Fruit fly (Drosophila melanogaster): ENCODE results near the gene Eip63F-1.

Eip63F-1 gene

DNA sequence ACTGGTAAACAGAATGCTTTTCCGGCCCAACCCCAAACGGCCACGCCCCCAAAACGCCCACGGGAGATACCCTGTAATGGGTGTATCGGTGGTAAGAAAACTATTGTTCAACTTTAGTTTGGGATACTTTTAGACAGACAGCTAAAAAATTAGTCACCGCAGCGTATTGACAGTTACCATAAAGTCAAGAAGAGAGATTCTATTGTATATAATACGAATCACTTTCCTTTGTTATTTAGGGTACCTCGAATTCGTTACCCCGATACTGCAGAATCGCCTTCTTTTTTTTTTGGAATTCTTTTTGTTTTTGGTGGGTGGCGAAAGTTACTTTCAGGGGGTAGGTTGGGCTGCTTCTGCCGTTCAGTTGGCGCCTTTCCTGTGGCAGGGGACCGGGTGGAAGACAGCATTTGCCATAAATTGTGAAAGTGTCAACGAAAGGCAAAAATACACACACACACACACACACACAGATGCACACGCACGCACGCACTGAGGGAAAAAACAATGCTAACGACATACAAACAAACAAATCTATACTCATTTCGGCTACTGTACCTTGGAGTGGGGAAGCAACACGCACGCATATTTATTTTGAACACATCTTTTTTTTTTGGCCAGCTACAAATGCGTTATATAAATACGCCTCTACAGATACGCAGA lies 35.1 kb upstream of the Eip63F-1 start:
- no peak for TF ChIP-seq D1 (tag; optimal IDR thresholded peaks at IDR 0.05)
- TF ChIP-seq CG10348 (GFP tag; IDR thresholded peaks at IDR 0.05): no peak
- TF ChIP-seq CG8159 (tag; optimal IDR thresholded peaks at IDR 0.05): no peak
- no peak for TF ChIP-seq CG15710 (tag; optimal IDR thresholded peaks at IDR 0.05)
- TF ChIP-seq CG13204 (GFP tag; optimal IDR thresholded peaks at IDR 0.05): no peak
- TF ChIP-seq CG17806 (tag; optimal IDR thresholded peaks at IDR 0.05): no peak
- TF ChIP-seq fd96Ca (GFP tag; IDR thresholded peaks at IDR 0.05): no peak
- TF ChIP-seq CG4496 (GFP tag; IDR thresholded peaks at IDR 0.05): no peak
- TF ChIP-seq Ets98B (GFP tag; IDR thresholded peaks at IDR 0.05): no peak
- TF ChIP-seq CG32121 (GFP tag; IDR thresholded peaks at IDR 0.05): no peak
- no peak for TF ChIP-seq CG34367 (tag; optimal IDR thresholded peaks at IDR 0.05)

DNA sequence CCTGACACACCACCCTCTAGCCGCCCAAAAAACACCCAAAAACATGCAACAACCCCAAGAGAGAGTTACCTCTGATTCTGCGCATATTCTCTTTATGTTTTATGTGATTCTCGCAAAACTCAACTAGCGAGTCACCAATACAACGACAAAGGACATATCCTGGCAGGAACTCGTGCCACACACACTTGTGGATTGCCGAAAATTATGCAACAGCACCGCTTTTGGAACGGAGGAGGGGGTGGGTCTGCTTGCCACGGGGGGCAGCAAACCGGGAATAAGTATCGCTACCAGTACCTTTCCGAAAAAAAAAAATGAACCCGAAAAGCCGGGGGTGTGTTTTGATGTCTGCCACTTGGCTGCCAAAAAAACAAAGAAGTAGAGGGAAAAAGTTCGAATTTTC lies 29.7 kb upstream of the Eip63F-1 start:
- TF ChIP-seq CG12605 (GFP tag; IDR thresholded peaks at IDR 0.05) (peak; percentile 92), CG32121 (GFP tag; IDR thresholded peaks at IDR 0.05) (no peak), CG34367 (tag; optimal IDR thresholded peaks at IDR 0.05) (no peak)

DNA sequence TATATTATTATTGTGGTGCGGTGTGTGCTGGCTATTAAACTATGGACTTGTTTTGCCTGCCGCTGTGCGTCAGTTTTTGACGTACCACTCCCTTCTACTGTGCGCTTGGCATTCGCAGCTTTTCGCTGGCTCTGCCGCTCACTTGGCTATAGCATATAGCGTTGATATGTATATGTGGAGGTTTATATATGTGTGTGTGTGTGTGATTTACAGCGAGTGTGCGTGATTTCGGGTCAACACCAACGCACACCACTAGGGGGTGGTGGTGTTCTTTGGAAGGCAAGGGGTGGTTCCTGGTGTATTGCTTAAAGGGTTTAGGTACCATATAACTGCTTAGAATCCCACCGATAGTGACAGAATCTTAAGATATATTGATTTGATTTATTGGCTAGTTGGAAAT lies 29.3 kb upstream of the Eip63F-1 start, which contains the start of gene CG12605:
Gene CG12605, minus strand, starts transcription at position 101 of the 400 bp plus-strand sequence.
- TF ChIP-seq CG12605 (GFP tag; IDR thresholded peaks at IDR 0.05) (no peak), Snoo (tag; optimal IDR thresholded peaks at IDR 0.05) (no peak), D1 (tag; optimal IDR thresholded peaks at IDR 0.05) (no peak), CG8301 (tag; optimal IDR thresholded peaks at IDR 0.05) (no peak), CG14655 (GFP tag; optimal IDR thresholded peaks at IDR 0.05) (no peak), CG13204 (GFP tag; optimal IDR thresholded peaks at IDR 0.05) (no peak), gl (tag; optimal IDR thresholded peaks at IDR 0.05) (no peak), rn (GFP tag; IDR thresholded peaks at IDR 0.05) (no peak), CG9948 (tag; optimal IDR thresholded peaks at IDR 0.05) (no peak), EcR (GFP tag; optimal IDR thresholded peaks at IDR 0.05) (no peak), CG32121 (GFP tag; IDR thresholded peaks at IDR 0.05) (no peak), CG8159 (tag; optimal IDR thresholded peaks at IDR 0.05) (no peak), Ets98B (GFP tag; IDR thresholded peaks at IDR 0.05) (no peak), CG10348 (GFP tag; IDR thresholded peaks at IDR 0.05) (no peak)

DNA sequence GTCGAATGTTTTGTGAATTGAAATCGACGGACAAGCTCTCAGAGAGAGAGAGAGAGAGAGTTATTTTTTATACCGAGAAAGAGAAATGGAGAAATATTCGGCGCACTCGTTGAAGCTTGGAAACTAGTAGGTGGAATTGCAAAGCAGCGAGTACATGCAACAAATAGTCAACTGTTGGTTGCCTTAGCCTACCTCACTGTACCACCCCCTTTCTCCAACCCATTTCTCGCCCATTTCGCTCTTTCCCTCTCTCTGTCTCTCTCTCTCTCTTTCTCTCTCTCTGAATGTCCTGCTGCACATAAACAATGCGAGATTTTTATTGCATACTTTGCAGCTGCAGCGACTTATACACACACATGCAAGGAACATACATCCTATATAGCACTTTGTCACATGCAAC lies 28.6 kb upstream of the Eip63F-1 start:
- TF ChIP-seq CG12605 (GFP tag; IDR thresholded peaks at IDR 0.05) (peak; percentile 73; the same call in 1 of the 2 replicates), EcR (GFP tag; optimal IDR thresholded peaks at IDR 0.05) (no peak)

DNA sequence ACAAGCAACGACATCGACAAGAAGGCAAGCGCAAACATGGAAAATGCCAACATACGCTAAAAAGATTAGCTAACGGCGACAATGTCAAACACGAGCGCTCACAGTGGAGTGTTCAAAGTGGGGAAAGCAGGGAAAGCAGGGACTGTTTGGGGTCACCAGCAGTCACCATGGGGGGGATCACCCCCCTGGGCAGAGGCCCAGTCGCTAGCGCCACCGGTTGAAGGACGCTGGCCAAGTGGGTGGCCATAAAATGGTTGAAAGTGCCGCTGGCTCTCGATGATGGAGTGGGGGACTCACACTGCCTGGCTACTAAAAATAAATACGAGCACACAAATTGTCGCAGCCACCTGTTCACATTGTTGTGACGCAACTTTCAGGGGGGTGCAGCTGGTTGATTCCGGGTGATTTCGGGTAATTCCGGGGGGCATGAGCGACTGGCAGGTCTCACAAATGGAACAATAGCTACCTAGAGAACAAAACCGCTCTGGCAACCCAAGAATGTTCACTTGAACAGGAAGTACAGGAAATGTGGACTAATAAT lies 25.5 kb upstream of the Eip63F-1 start:
- TF ChIP-seq CG8159 (tag; optimal IDR thresholded peaks at IDR 0.05) (no peak), Ets98B (GFP tag; IDR thresholded peaks at IDR 0.05) (no peak), fd96Ca (GFP tag; IDR thresholded peaks at IDR 0.05) (no peak), CG14655 (GFP tag; optimal IDR thresholded peaks at IDR 0.05) (no peak), CG4496 (GFP tag; IDR thresholded peaks at IDR 0.05) (no peak), gl (tag; optimal IDR thresholded peaks at IDR 0.05) (no peak), CG17806 (tag; optimal IDR thresholded peaks at IDR 0.05) (no peak), D1 (tag; optimal IDR thresholded peaks at IDR 0.05) (no peak), CG12605 (GFP tag; IDR thresholded peaks at IDR 0.05) (no peak), CG15710 (tag; optimal IDR thresholded peaks at IDR 0.05) (no peak), CG8301 (tag; optimal IDR thresholded peaks at IDR 0.05) (no peak), rn (GFP tag; IDR thresholded peaks at IDR 0.05) (no peak)

DNA sequence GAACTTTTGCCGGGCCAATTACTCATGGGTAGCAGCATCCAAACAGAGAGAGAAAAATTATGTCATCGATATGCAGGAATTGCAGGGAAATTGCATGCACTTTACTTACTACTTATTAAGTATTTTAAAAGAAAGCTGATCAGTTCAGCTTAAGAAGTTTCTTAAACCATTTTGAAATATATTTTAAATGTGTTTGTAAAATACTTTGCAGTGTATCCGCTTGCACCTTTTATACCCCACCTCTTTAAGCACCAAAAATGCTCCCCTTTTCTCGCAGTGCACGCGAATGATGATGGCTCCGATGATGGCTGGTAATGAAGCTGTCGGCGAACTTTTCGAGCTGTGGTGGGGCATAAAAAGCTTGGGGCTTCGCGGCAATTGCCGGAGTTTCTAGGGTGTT lies 17.1 kb upstream of the Eip63F-1 start, which contains the start of gene CG14984:
Gene CG14984, minus strand, starts transcription at position 83 of the 400 bp plus-strand sequence.
- peak; percentile 19 for TF ChIP-seq D1 (tag; optimal IDR thresholded peaks at IDR 0.05)
- peak; percentile 79 for TF ChIP-seq CG4496 (GFP tag; IDR thresholded peaks at IDR 0.05)
- TF ChIP-seq CG17806 (tag; optimal IDR thresholded peaks at IDR 0.05): peak; percentile 89
- peak; percentile 84 for TF ChIP-seq fd96Ca (GFP tag; IDR thresholded peaks at IDR 0.05)
- peak; percentile 75 for TF ChIP-seq Pif1A (GFP tag; optimal IDR thresholded peaks at IDR 0.05)
- peak; percentile 85 for TF ChIP-seq CG15710 (tag; optimal IDR thresholded peaks at IDR 0.05)
- TF ChIP-seq CG10348 (GFP tag; IDR thresholded peaks at IDR 0.05): 0 out of 2 replicates have a peak, but pooled peaks have one; percentile 29
- no peak for TF ChIP-seq CG32121 (GFP tag; IDR thresholded peaks at IDR 0.05)
- peak; percentile 74 for TF ChIP-seq Ets98B (GFP tag; IDR thresholded peaks at IDR 0.05)
- peak; percentile 71 for TF ChIP-seq Pif1B (GFP tag; optimal IDR thresholded peaks at IDR 0.05)
- TF ChIP-seq CG8159 (tag; optimal IDR thresholded peaks at IDR 0.05): peak; percentile 90
- TF ChIP-seq Snoo (tag; optimal IDR thresholded peaks at IDR 0.05): peak; percentile 61
- peak; percentile 69 for TF ChIP-seq rn (GFP tag; IDR thresholded peaks at IDR 0.05)
- peak; percentile 89 for TF ChIP-seq CG14655 (GFP tag; optimal IDR thresholded peaks at IDR 0.05)
- peak; percentile 88 for TF ChIP-seq CG12605 (GFP tag; IDR thresholded peaks at IDR 0.05)
- TF ChIP-seq CG13204 (GFP tag; optimal IDR thresholded peaks at IDR 0.05): peak; percentile 36
- peak; percentile 63 for TF ChIP-seq CG34367 (tag; optimal IDR thresholded peaks at IDR 0.05)
- peak; percentile 89 for TF ChIP-seq CG9948 (tag; optimal IDR thresholded peaks at IDR 0.05)
- no peak for TF ChIP-seq EcR (GFP tag; optimal IDR thresholded peaks at IDR 0.05)
- TF ChIP-seq CG8301 (tag; optimal IDR thresholded peaks at IDR 0.05): peak; percentile 85
- peak; percentile 78 for TF ChIP-seq gl (tag; optimal IDR thresholded peaks at IDR 0.05)

All from whole organism, pupa.